Worm (Caenorhabditis elegans): Measurements from ENCODE around the gene F48G7.13.
A peak's percentile ranks its signal among the peaks of the same experiment; 100 is the strongest.

F48G7.13 gene

ce11 chrV:590182-590581, 25.2 kb upstream of the F48G7.13 start, which contains the start of gene ZK488.6:
ZK488.6 (plus strand) TSS chrV:590482.
- TF ChIP-seq unc-98 (GFP tag; IDR thresholded peaks at IDR 0.05): 0 out of 2 replicates have a peak, but pooled peaks have one; percentile 22
- no peak for TF ChIP-seq Y116A8C.19 (tag; optimal IDR thresholded peaks at IDR 0.05; ENCODE audit: borderline replicate concordance)

- no peak for TF ChIP-seq fkh-10 (GFP tag; optimal IDR thresholded peaks at IDR 0.05)
- no peak for TF ChIP-seq nhr-85 (tag)
Observed at ce11 chrV:592959-593358, 22.4 kb upstream of the F48G7.13 start, which contains the start of gene ZK488.5. ZK488.5 (plus strand) TSS chrV:593259.

ce11 chrV:596923-597322, 18.5 kb upstream of the F48G7.13 start:
- TF ChIP-seq blmp-1 (tag; optimal IDR thresholded peaks at IDR 0.05) (peak; percentile 9), unc-98 (GFP tag; IDR thresholded peaks at IDR 0.05) (no peak), hlh-17 (GFP tag; optimal IDR thresholded peaks at IDR 0.05; ENCODE audit: borderline replicate concordance) (no peak), pax-3 (tag; optimal IDR thresholded peaks at IDR 0.05) (no peak), lin-13 (GFP tag; optimal IDR thresholded peaks at IDR 0.05) (no peak), rnt-1 (tag; optimal IDR thresholded peaks at IDR 0.05) (peak; percentile 15), C04F5.9 (tag; optimal IDR thresholded peaks at IDR 0.05) (no peak)

- peak; percentile 73 for TF ChIP-seq nhr-85 (tag)
- TF ChIP-seq nhr-12 (tag; optimal IDR thresholded peaks at IDR 0.05): no peak
- no peak for TF ChIP-seq nhr-76 (tag; optimal IDR thresholded peaks at IDR 0.05)
- TF ChIP-seq mab-9 (GFP tag; IDR thresholded peaks at IDR 0.05): no peak
- no peak for TF ChIP-seq efl-1 (optimal IDR thresholded peaks at IDR 0.05)
- peak in 1 of 2 experiments; percentile 45 for TF ChIP-seq efl-1 (GFP tag; optimal IDR thresholded peaks at IDR 0.05 in 1 of 2)
Observed at ce11 chrV:597823-598222, 17.6 kb upstream of the F48G7.13 start.

ce11 chrV:598626-599025, 16.7 kb upstream of the F48G7.13 start:
- TF ChIP-seq mep-1 (tag; optimal IDR thresholded peaks at IDR 0.05) (no peak), irx-1 (tag; optimal IDR thresholded peaks at IDR 0.05) (no peak), sptf-1 (tag; optimal IDR thresholded peaks at IDR 0.05) (no peak), isw-1 (GFP tag; IDR thresholded peaks at IDR 0.05) (no peak), ceh-88 (GFP tag; IDR thresholded peaks at IDR 0.05) (no peak), ets-5 (GFP tag; IDR thresholded peaks at IDR 0.05) (no peak), fkh-8 (tag; optimal IDR thresholded peaks at IDR 0.05) (no peak), ceh-82 (tag; optimal IDR thresholded peaks at IDR 0.05) (no peak), pax-3 (tag; optimal IDR thresholded peaks at IDR 0.05) (no peak), ztf-4 (tag; optimal IDR thresholded peaks at IDR 0.05) (no peak), xbp-1 (tag; optimal IDR thresholded peaks at IDR 0.05) (no peak), nhr-12 (tag; optimal IDR thresholded peaks at IDR 0.05) (no peak), dpl-1 (GFP tag; optimal IDR thresholded peaks at IDR 0.05) (no peak), sox-4 (tag; optimal IDR thresholded peaks at IDR 0.05) (no peak), egl-27 (tag; optimal IDR thresholded peaks at IDR 0.05) (no peak), tlp-1 (tag; optimal IDR thresholded peaks at IDR 0.05) (no peak), hlh-17 (GFP tag; optimal IDR thresholded peaks at IDR 0.05; ENCODE audit: borderline replicate concordance) (no peak)

ce11 chrV:599783-600182, 15.6 kb upstream of the F48G7.13 start:
- TF ChIP-seq sox-4 (tag; optimal IDR thresholded peaks at IDR 0.05) (no peak), efl-1 (optimal IDR thresholded peaks at IDR 0.05) (no peak), efl-1 (GFP tag; optimal IDR thresholded peaks at IDR 0.05 in 1 of 2) (peak in 1 of 2 experiments; percentile 3)

- TF ChIP-seq ceh-88 (GFP tag; IDR thresholded peaks at IDR 0.05): no peak
- no peak for TF ChIP-seq xbp-1 (tag; optimal IDR thresholded peaks at IDR 0.05)
- TF ChIP-seq dpl-1 (GFP tag; optimal IDR thresholded peaks at IDR 0.05): no peak
- no peak for TF ChIP-seq nhr-76 (tag; optimal IDR thresholded peaks at IDR 0.05)
- TF ChIP-seq nhr-47 (tag; optimal IDR thresholded peaks at IDR 0.05): no peak
- no peak for TF ChIP-seq isw-1 (GFP tag; IDR thresholded peaks at IDR 0.05)
Observed at ce11 chrV:600231-600630, 15.1 kb upstream of the F48G7.13 start, which contains the start of gene nhr-251. nhr-251 (plus strand) TSS chrV:600531.
